Worm (Caenorhabditis elegans): ENCODE measurements around the gene Y43F8B.1.

DNA sequence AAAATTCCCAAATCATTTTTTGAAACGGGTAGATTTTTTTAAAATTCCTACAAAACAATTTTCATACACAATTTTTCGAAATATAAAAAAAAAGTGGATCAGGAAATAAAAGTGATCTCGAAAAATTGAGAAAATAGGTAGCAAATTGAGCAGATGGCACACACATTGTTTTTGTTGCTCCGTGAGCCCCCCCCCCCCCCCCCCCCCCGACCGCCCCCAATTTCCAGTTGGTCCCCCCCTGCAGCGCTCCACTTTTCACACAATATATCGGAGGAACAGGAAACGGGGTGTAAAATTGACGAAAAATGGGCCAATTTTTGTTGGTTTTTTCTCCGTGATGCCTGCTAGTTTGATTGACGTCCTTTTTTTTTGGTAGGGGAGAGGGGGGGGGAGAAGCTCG is 5.1 kb downstream of the Y43F8B.1 start:
- no peak for TF ChIP-seq blmp-1 (tag; optimal IDR thresholded peaks at IDR 0.05)
- TF ChIP-seq ama-1 (optimal IDR thresholded peaks at IDR 0.05) = no peak

Measured in whole organism, L1 larva.